Worm (Caenorhabditis elegans): ENCODE measurements around the gene tsp-13.

The tsp-13 gene

ce11 chrV:19131848-19132401 is 22.0 kb upstream of the tsp-13 start:
- TF ChIP-seq snpc-1.1 (tag; optimal IDR thresholded peaks at IDR 0.05; ENCODE audit: insufficient read depth) (no peak), aptf-2 (GFP tag; conservative IDR thresholded peaks at IDR 0.05) (no peak), dpl-1 (GFP tag; optimal IDR thresholded peaks at IDR 0.05) (no peak), egrh-3 (GFP tag; IDR thresholded peaks at IDR 0.05) (no peak), lag-1 (GFP tag; IDR thresholded peaks at IDR 0.05) (no peak), ceh-40 (GFP tag; IDR thresholded peaks at IDR 0.05) (no peak), ztf-6 (GFP tag; IDR thresholded peaks at IDR 0.05) (no peak), die-1 (tag; optimal IDR thresholded peaks at IDR 0.05) (no peak)

ce11 chrV:19133507-19133906 is 20.4 kb upstream of the tsp-13 start, which contains the start of gene Y39B6A.10:
Y39B6A.10 (minus strand) TSS chrV:19133607.
- TF ChIP-seq pbrm-1 (GFP tag; IDR thresholded peaks at IDR 0.05), result no peak
- TF ChIP-seq efl-1 (GFP tag; optimal IDR thresholded peaks at IDR 0.05), result peak; percentile 66
- peak; percentile 36 for TF ChIP-seq madf-8 (GFP tag; conservative IDR thresholded peaks at IDR 0.05)
- no peak for TF ChIP-seq bed-2 (GFP tag; IDR thresholded peaks at IDR 0.05)
- no peak for TF ChIP-seq cebp-2 (GFP tag; IDR thresholded peaks at IDR 0.05)
- TF ChIP-seq dpl-1 (GFP tag; optimal IDR thresholded peaks at IDR 0.05), result peak; percentile 26

ce11 chrV:19136206-19136605 is 17.7 kb upstream of the tsp-13 start, which contains the start of gene Y39B6A.9:
Y39B6A.9 (plus strand) TSS chrV:19136506.
- TF ChIP-seq cebp-2 (GFP tag; IDR thresholded peaks at IDR 0.05), result no peak
- TF ChIP-seq ztf-28 (GFP tag; IDR thresholded peaks at IDR 0.05), result no peak
- no peak for TF ChIP-seq ztf-3 (GFP tag; optimal IDR thresholded peaks at IDR 0.05)
- TF ChIP-seq athp-1 (tag; optimal IDR thresholded peaks at IDR 0.05), result no peak
- TF ChIP-seq madf-6 (GFP tag; IDR thresholded peaks at IDR 0.05), result no peak
- no peak for TF ChIP-seq hlh-26 (GFP tag; conservative IDR thresholded peaks at IDR 0.05)
- no peak for TF ChIP-seq xnd-1 (tag; optimal IDR thresholded peaks at IDR 0.05)

DNA sequence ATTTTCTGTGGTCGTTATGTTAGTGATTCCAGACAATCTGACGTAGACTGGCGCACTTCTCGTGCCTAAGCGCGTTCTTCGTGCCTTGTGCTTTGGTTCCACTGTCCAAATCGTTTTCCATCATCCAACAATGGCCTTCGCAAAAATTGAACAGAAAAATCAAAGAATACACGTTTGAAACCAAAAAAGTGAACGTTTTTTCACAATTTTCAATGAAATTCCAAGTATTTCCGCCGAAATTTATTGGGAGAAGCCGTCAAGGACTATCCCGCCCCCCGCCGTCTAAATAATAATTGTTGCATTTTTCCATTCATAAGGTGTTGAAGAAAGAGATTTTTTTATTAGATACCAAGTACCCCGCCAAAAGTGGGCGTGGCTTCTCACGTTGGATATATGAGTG is 13.4 kb upstream of the tsp-13 start, which contains the start of gene cpg-23:
Gene cpg-23 (plus strand): TSS at position 301 of the 400 bp plus-strand sequence.
- no peak for TF ChIP-seq hsf-1 (GFP tag; IDR thresholded peaks at IDR 0.05)

ce11 chrV:19142595-19142994 is 11.3 kb upstream of the tsp-13 start:
- TF ChIP-seq C17E4.6 (GFP tag; IDR thresholded peaks at IDR 0.05) (no peak), nhr-27 (tag; optimal IDR thresholded peaks at IDR 0.05) (no peak), mes-4 (tag; optimal IDR thresholded peaks at IDR 0.05) (no peak), lin-54 (GFP tag; optimal IDR thresholded peaks at IDR 0.05) (no peak), ccch-3 (GFP tag; optimal IDR thresholded peaks at IDR 0.05) (no peak), ama-1 (optimal IDR thresholded peaks at IDR 0.05) (no peak), ama-1 (GFP tag; optimal IDR thresholded peaks at IDR 0.05) (peak in 1 of 2 experiments; percentile 2), T07F8.4 (tag; optimal IDR thresholded peaks at IDR 0.05) (no peak), F37B4.10 (GFP tag; IDR thresholded peaks at IDR 0.05) (no peak), sptf-2 (GFP tag; optimal IDR thresholded peaks at IDR 0.05) (no peak), F52B5.7 (tag; optimal IDR thresholded peaks at IDR 0.05) (no peak), tbx-9 (tag; optimal IDR thresholded peaks at IDR 0.05; ENCODE audit: borderline replicate concordance) (no peak), C06A6.2 (GFP tag; conservative IDR thresholded peaks at IDR 0.05) (no peak), aptf-2 (GFP tag; conservative IDR thresholded peaks at IDR 0.05) (no peak), chd-7 (tag; optimal IDR thresholded peaks at IDR 0.05) (no peak), ztf-22 (GFP tag; optimal IDR thresholded peaks at IDR 0.05) (no peak), attf-3 (GFP tag; conservative IDR thresholded peaks at IDR 0.05) (0 out of 2 replicates have a peak, but pooled peaks have one; percentile 28), ztf-3 (GFP tag; optimal IDR thresholded peaks at IDR 0.05) (no peak), bed-2 (GFP tag; IDR thresholded peaks at IDR 0.05) (0 out of 2 replicates have a peak, but pooled peaks have one; percentile 35), egrh-3 (GFP tag; IDR thresholded peaks at IDR 0.05) (peak; percentile 65), bed-1 (GFP tag; IDR thresholded peaks at IDR 0.05) (no peak), tlf-1 (GFP tag; optimal IDR thresholded peaks at IDR 0.05) (no peak), hsf-1 (GFP tag; IDR thresholded peaks at IDR 0.05) (no peak), F39B2.1 (GFP tag; IDR thresholded peaks at IDR 0.05) (no peak), hmg-20 (GFP tag; IDR thresholded peaks at IDR 0.05) (no peak), zfh-2 (GFP tag; conservative IDR thresholded peaks at IDR 0.05) (no peak), nhr-90 (tag; optimal IDR thresholded peaks at IDR 0.05) (peak; percentile 21), ceh-40 (GFP tag; IDR thresholded peaks at IDR 0.05) (no peak)

Data from whole organism, young adult.